Worm (Caenorhabditis elegans): ENCODE measurements around the gene ZK930.6.

- TF ChIP-seq fax-1 (tag; optimal IDR thresholded peaks at IDR 0.05) (no peak), zip-5 (tag; optimal IDR thresholded peaks at IDR 0.05) (no peak), fkh-10 (GFP tag; optimal IDR thresholded peaks at IDR 0.05) (no peak), elt-2 (tag; optimal IDR thresholded peaks at IDR 0.05) (no peak), dmd-4 (tag; optimal IDR thresholded peaks at IDR 0.05; ENCODE audit: borderline replicate concordance) (no peak), K09A11.1 (tag; optimal IDR thresholded peaks at IDR 0.05; ENCODE audit: insufficient read depth) (no peak)
Observed at ce11 chrII:11839116-11839515, 44.6 kb upstream of the ZK930.6 start.
